Worm (Caenorhabditis elegans): ENCODE measurements around the gene T25B6.5.

- no peak for TF ChIP-seq fkh-2 (tag; optimal IDR thresholded peaks at IDR 0.05)
- no peak for TF ChIP-seq elt-1 (tag; optimal IDR thresholded peaks at IDR 0.05)
- no peak for TF ChIP-seq nhr-28 (tag; optimal IDR thresholded peaks at IDR 0.05)
- no peak for TF ChIP-seq pqm-1 (tag; optimal IDR thresholded peaks at IDR 0.05)
- no peak for TF ChIP-seq nhr-12 (tag; optimal IDR thresholded peaks at IDR 0.05)
- no peak for TF ChIP-seq jun-1 (tag; optimal IDR thresholded peaks at IDR 0.05)
- no peak for TF ChIP-seq ama-1 (optimal IDR thresholded peaks at IDR 0.05)
- no peak for TF ChIP-seq ZK546.5 (tag; optimal IDR thresholded peaks at IDR 0.05)
- no peak for TF ChIP-seq unc-39 (tag; optimal IDR thresholded peaks at IDR 0.05)
- TF ChIP-seq zag-1 (tag; optimal IDR thresholded peaks at IDR 0.05) = no peak
- no peak for TF ChIP-seq nhr-25 (tag; optimal IDR thresholded peaks at IDR 0.05)
- TF ChIP-seq snpc-4 (tag; optimal IDR thresholded peaks at IDR 0.05) = no peak
- no peak for TF ChIP-seq nfya-1 (tag; optimal IDR thresholded peaks at IDR 0.05; ENCODE audit: insufficient read depth)
- TF ChIP-seq fkh-10 (GFP tag; optimal IDR thresholded peaks at IDR 0.05) = no peak
Observed at ce11 chrX:9069070-9069469, 47.5 kb upstream of the T25B6.5 start.

Data from whole organism, L3 larva.